Worm (Caenorhabditis elegans) whole organism, mixed stage, embryonic: ENCODE data around the gene chil-18.

Experiments used
- ceh-43 ChIP-seq: fragments of 200-800 bp; sonication (Bioruptor generic); optimal IDR thresholded peaks from 2 replicates; lab custom pipeline; 2018; ENCODE audit warnings: mild to moderate bottlenecking, missing genetic modification characterization, moderate library complexity, missing compliant biosample characterization
- ces-1 ChIP-seq: fragments of 150-350 bp; optimal IDR thresholded peaks from 2 replicates; lab custom pipeline; 2014; ENCODE audit warnings: missing biosample characterization, missing genetic modification reagents, missing genetic modification characterization
- snpc-4 ChIP-seq: fragments of 150-350 bp; optimal IDR thresholded peaks from 2 replicates; lab custom pipeline; 2014; ENCODE audit warnings: missing biosample characterization, missing genetic modification characterization

ce11 chrII:9443522-9443921, 4.5 kb upstream of the chil-18 start, which contains the start of gene chil-15:
- TF ChIP-seq ces-1 (GFP tag; lab: Kevin White, UChicago) (no peak), ceh-43 (no peak), snpc-4 (tag; lab: Kevin White, UChicago) (no peak)
